Worm (Caenorhabditis elegans) whole organism, L2 larva: ENCODE data around the gene gadr-2.

Source experiments
- C34F6.9 ChIP-seq: fragments of 150-350 bp; optimal IDR thresholded peaks from 2 replicates; lab custom pipeline; 2014; ENCODE audit warnings: missing biosample characterization, missing genetic modification characterization
- F13H6.1 ChIP-seq: sonication (generic microtip); optimal IDR thresholded peaks from 2 replicates; lab custom pipeline; 2016; ENCODE audit warnings: missing genetic modification characterization, missing compliant biosample characterization
- R02D3.7 ChIP-seq: fragments of 150-350 bp; optimal IDR thresholded peaks from 2 replicates; lab custom pipeline; 2014; ENCODE audit warnings: missing biosample characterization, missing genetic modification characterization
- Y55F3AM.14 ChIP-seq: fragments of 200-800 bp; sonication (Bioruptor generic); optimal IDR thresholded peaks from 2 replicates; lab custom pipeline; 2018; ENCODE audit warnings: mild to moderate bottlenecking, missing genetic modification characterization, missing compliant biosample characterization
- ZK546.5 ChIP-seq: sonication (generic microtip); optimal IDR thresholded peaks from 2 replicates; lab custom pipeline; 2017; ENCODE audit warnings: missing biosample characterization, missing genetic modification characterization
- aly-2 ChIP-seq: fragments of 150-350 bp; optimal IDR thresholded peaks from 2 replicates; lab custom pipeline; 2014; ENCODE audit warnings: missing biosample characterization, missing genetic modification characterization
- blmp-1 ChIP-seq: sonication (generic microtip); optimal IDR thresholded peaks from 2 replicates; lab custom pipeline; 2017; ENCODE audit warnings: missing genetic modification characterization, mild to moderate bottlenecking, missing compliant biosample characterization, antibody characterized with exemption, moderate library complexity; ENCODE audit not compliant: insufficient read depth
- ceh-16 ChIP-seq: fragments of 150-350 bp; optimal IDR thresholded peaks from 2 replicates; lab custom pipeline; 2014; ENCODE audit warnings: missing biosample characterization, missing genetic modification characterization
- crh-2 ChIP-seq: sonication (generic microtip); optimal IDR thresholded peaks from 2 replicates; lab custom pipeline; 2017; ENCODE audit warnings: missing biosample characterization, missing genetic modification characterization
- dmd-4 ChIP-seq: sonication (generic microtip); optimal IDR thresholded peaks from 2 replicates; lab custom pipeline; 2017; ENCODE audit warnings: missing biosample characterization, missing genetic modification characterization
- egl-27 ChIP-seq: sonication (generic microtip); optimal IDR thresholded peaks from 3 replicates; lab custom pipeline; 2017; ENCODE audit warnings: missing biosample characterization, missing genetic modification reagents, missing genetic modification characterization
- elt-1 ChIP-seq: fragments of 150-350 bp; optimal IDR thresholded peaks from 2 replicates; lab custom pipeline; 2014; ENCODE audit warnings: missing biosample characterization, missing genetic modification characterization
- elt-3 ChIP-seq: sonication (generic microtip); optimal IDR thresholded peaks from 2 replicates; lab custom pipeline; 2017; ENCODE audit warnings: missing biosample characterization, missing genetic modification characterization
- fos-1 ChIP-seq: fragments of 150-350 bp; optimal IDR thresholded peaks from 2 replicates; lab custom pipeline; 2014; ENCODE audit warnings: missing biosample characterization, missing genetic modification characterization
- lin-11 ChIP-seq: fragments of 150-350 bp; sonication (generic microtip); optimal IDR thresholded peaks from 2 replicates; lab custom pipeline; 2014; ENCODE audit warnings: missing biosample characterization, missing genetic modification characterization, inconsistent platforms, mixed read lengths
- lin-13 ChIP-seq: fragments of 150-350 bp; optimal IDR thresholded peaks from 2 replicates; lab custom pipeline; 2014; ENCODE audit warnings: missing biosample characterization, missing genetic modification reagents, missing genetic modification characterization
- lin-39 ChIP-seq: fragments of 150-350 bp; optimal IDR thresholded peaks from 2 replicates; lab custom pipeline; 2014; ENCODE audit warnings: missing biosample characterization, missing genetic modification reagents, missing genetic modification characterization
- mab-5 ChIP-seq: fragments of 150-350 bp; optimal IDR thresholded peaks from 2 replicates; lab custom pipeline; 2014; ENCODE audit warnings: missing biosample characterization, missing genetic modification characterization
- mbf-1 ChIP-seq: sonication (generic microtip); optimal IDR thresholded peaks from 2 replicates; lab custom pipeline; 2017; ENCODE audit warnings: missing biosample characterization, missing genetic modification characterization
- mdl-1 ChIP-seq, 2 experiments: fragments of 150-350 bp in 1 of 2; sonication (generic microtip) in 1 of 2; optimal IDR thresholded peaks; 2 replicates each; lab custom pipeline; 2017; ENCODE audit warnings: missing biosample characterization in 2 of 2, missing genetic modification characterization in 2 of 2
- nhr-10 ChIP-seq: sonication (generic microtip); optimal IDR thresholded peaks from 2 replicates; lab custom pipeline; 2017; ENCODE audit warnings: missing biosample characterization, missing genetic modification characterization
- nhr-11 ChIP-seq: fragments of 150-350 bp; optimal IDR thresholded peaks from 2 replicates; lab custom pipeline; 2014; ENCODE audit warnings: missing biosample characterization, missing genetic modification characterization
- nhr-12 ChIP-seq: fragments of 150-350 bp; optimal IDR thresholded peaks from 2 replicates; lab custom pipeline; 2014; ENCODE audit warnings: missing biosample characterization, missing genetic modification characterization
- nhr-129 ChIP-seq: fragments of 150-350 bp; optimal IDR thresholded peaks from 2 replicates; lab custom pipeline; 2014; ENCODE audit warnings: missing biosample characterization, missing genetic modification characterization
- nhr-21 ChIP-seq: fragments of 150-350 bp; optimal IDR thresholded peaks from 2 replicates; lab custom pipeline; 2014; ENCODE audit warnings: missing biosample characterization, missing genetic modification characterization
- nhr-23 ChIP-seq: fragments of 150-350 bp; optimal IDR thresholded peaks from 2 replicates; lab custom pipeline; 2014; ENCODE audit warnings: missing biosample characterization, missing genetic modification reagents, missing genetic modification characterization
- nhr-237 ChIP-seq: fragments of 150-350 bp; optimal IDR thresholded peaks from 2 replicates; lab custom pipeline; 2014; ENCODE audit warnings: missing biosample characterization, missing genetic modification characterization
- nhr-25 ChIP-seq: fragments of 150-350 bp; sonication (generic microtip); optimal IDR thresholded peaks from 3 replicates; lab custom pipeline; 2014; ENCODE audit warnings: missing biosample characterization, missing genetic modification characterization
- nhr-6 ChIP-seq: fragments of 150-350 bp; optimal IDR thresholded peaks from 2 replicates; lab custom pipeline; 2014; ENCODE audit warnings: missing biosample characterization, missing genetic modification characterization
- nhr-77 ChIP-seq: fragments of 150-350 bp; optimal IDR thresholded peaks from 2 replicates; lab custom pipeline; 2014; ENCODE audit warnings: missing biosample characterization, missing genetic modification characterization
- skn-1 ChIP-seq: sonication (generic microtip); optimal IDR thresholded peaks from 2 replicates; lab custom pipeline; 2017; ENCODE audit warnings: missing biosample characterization, missing genetic modification characterization
- sma-3 ChIP-seq: sonication (generic microtip); optimal IDR thresholded peaks from 2 replicates; lab custom pipeline; 2016; ENCODE audit warnings: missing genetic modification reagents, missing genetic modification characterization, missing compliant biosample characterization
- sma-9 ChIP-seq, 2 experiments: fragments of 150-350 bp in 1 of 2; sonication (generic microtip) in 1 of 2; optimal IDR thresholded peaks; 2 replicates each; lab custom pipeline; 2014 to 2016; ENCODE audit warnings: missing genetic modification characterization in 2 of 2, mild to moderate bottlenecking in 1 of 2, missing biosample characterization in 1 of 2, missing compliant biosample characterization in 1 of 2, missing genetic modification reagents in 1 of 2, moderate library complexity in 1 of 2
- unc-39 ChIP-seq: fragments of 150-350 bp; optimal IDR thresholded peaks from 2 replicates; lab custom pipeline; 2014; ENCODE audit warnings: missing biosample characterization, missing genetic modification characterization

Gene gadr-2

DNA sequence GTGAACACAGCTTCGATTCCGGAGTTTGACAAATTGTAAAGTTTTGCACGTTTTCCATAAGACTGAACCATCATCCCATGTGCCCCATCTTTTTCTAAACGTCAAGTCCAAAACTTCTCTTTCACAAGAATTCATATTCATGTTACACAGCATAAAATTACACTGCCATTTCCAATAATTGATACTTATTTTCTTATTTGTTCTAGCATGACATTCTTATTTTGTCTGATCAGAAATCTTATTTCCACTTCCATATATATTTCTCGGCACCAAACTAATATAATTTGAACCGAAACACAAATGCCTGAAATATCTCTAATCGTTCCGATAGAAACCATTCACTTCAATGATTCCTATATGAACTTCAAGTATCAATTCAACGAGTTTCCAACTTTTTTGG is 1.0 kb upstream of the gadr-2 start, which contains the start of gene sru-2:
Gene sru-2, plus strand, starts transcription at position 301 of the 400 bp plus-strand sequence.
- no peak for TF ChIP-seq nhr-6 (tag; lab: Kevin White, UChicago)
- TF ChIP-seq lin-39, result no peak
- no peak for TF ChIP-seq sma-3 (GFP tag; lab: Kevin White, UChicago)
- TF ChIP-seq dmd-4 (tag; lab: Kevin White, UChicago), result no peak

DNA sequence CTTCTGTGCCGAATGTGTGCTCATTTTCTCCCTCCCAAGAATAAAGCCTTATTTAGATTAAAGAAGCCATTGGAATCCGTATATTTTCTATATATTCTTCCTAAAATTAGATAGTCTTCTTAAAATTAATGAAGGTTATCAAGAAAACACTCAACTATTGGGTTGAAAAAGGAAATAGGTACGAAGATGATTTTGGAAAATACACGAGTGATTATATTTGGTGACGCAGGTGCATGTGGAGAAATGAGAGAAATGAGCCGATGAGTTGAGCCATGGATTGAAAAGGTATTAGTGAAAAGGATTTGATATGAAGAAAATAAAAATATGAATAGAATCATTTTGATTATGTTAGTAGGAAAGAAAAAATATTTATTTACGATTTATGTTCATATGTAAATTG is 4.0 kb downstream of the gadr-2 start, which contains the start of gene cng-3:
Gene cng-3, minus strand, starts transcription at position 102 of the 400 bp plus-strand sequence.
- TF ChIP-seq nhr-77 (tag; lab: Kevin White, UChicago) (no peak), R02D3.7 (tag; lab: Kevin White, UChicago) (no peak), nhr-10 (no peak), mdl-1 (tag; optimal IDR thresholded peaks at IDR 0.05; lab: Kevin White, UChicago) (no peak), mbf-1 (tag; lab: Kevin White, UChicago) (no peak), nhr-12 (tag; lab: Kevin White, UChicago) (no peak), elt-3 (tag; lab: Kevin White, UChicago) (no peak), F13H6.1 (tag; lab: Kevin White, UChicago) (no peak), sma-9 (GFP tag; optimal IDR thresholded peaks at IDR 0.05; lab: Kevin White, UChicago) (no peak), sma-9 (tag; optimal IDR thresholded peaks at IDR 0.05; lab: Kevin White, UChicago) (no peak), egl-27 (no peak), skn-1 (tag; lab: Kevin White, UChicago) (no peak), elt-1 (tag; lab: Kevin White, UChicago) (no peak), lin-11 (tag; lab: Kevin White, UChicago) (no peak), nhr-25 (tag; lab: Kevin White, UChicago) (no peak), lin-13 (GFP tag; lab: Kevin White, UChicago) (no peak), dmd-4 (tag; lab: Kevin White, UChicago) (no peak), nhr-21 (no peak), ZK546.5 (tag; lab: Kevin White, UChicago) (no peak), nhr-11 (tag; lab: Kevin White, UChicago) (no peak)

- TF ChIP-seq aly-2 (tag; lab: Kevin White, UChicago), result no peak
- TF ChIP-seq unc-39 (tag; lab: Kevin White, UChicago), result no peak
- peak; percentile 37 for TF ChIP-seq C34F6.9 (tag; lab: Kevin White, UChicago)
- peak; percentile 15 for TF ChIP-seq nhr-11 (tag; lab: Kevin White, UChicago)
- TF ChIP-seq nhr-21, result peak; percentile 65
- peak; percentile 13 for TF ChIP-seq mab-5 (tag; lab: Kevin White, UChicago)
- no peak for TF ChIP-seq mdl-1 (tag; optimal IDR thresholded peaks at IDR 0.05; lab: Kevin White, UChicago)
- TF ChIP-seq nhr-23 (tag; lab: Kevin White, UChicago), result no peak
- TF ChIP-seq sma-9 (GFP tag; optimal IDR thresholded peaks at IDR 0.05; lab: Kevin White, UChicago), result peak; percentile 86
- no peak for TF ChIP-seq sma-9 (tag; optimal IDR thresholded peaks at IDR 0.05; lab: Kevin White, UChicago)
- TF ChIP-seq ceh-16 (tag; lab: Kevin White, UChicago), result peak; percentile 22
- TF ChIP-seq nhr-129, result peak; percentile 51
- TF ChIP-seq sma-3 (GFP tag; lab: Kevin White, UChicago), result peak; percentile 44
- peak; percentile 3 for TF ChIP-seq crh-2
- peak; percentile 78 for TF ChIP-seq Y55F3AM.14 (GFP tag; lab: Kevin White, UChicago)
- peak; percentile 58 for TF ChIP-seq fos-1 (tag; lab: Kevin White, UChicago)
- peak; percentile 44 for TF ChIP-seq blmp-1 (tag; lab: Kevin White, UChicago)
- peak; percentile 41 for TF ChIP-seq nhr-25 (tag; lab: Kevin White, UChicago)
Measured at ce11 chrIV:9477135-9477928, 7.6 kb downstream of the gadr-2 start, which contains the start of gene wrt-3. wrt-3 (minus strand) TSS chrIV:9477456.

DNA sequence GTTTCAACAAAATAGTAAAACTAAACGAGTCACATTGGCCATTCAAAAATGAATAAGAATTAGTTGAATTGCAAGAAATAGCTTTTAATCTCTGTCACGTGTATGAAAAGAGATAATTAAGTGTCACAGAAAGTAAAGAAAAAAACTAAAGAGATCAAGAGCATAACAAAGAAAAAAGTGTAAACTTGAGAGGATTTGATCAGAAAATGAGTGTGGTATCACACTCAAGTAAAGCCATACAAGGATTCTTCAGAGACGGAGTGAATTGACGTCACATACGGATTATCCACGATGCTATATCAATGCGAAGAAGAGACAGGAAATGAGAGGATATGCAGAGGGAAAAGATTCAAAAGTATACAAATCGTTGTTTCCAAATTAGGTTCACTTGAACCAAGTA is 15.6 kb downstream of the gadr-2 start:
- TF ChIP-seq nhr-237 (tag; lab: Kevin White, UChicago) (no peak), mab-5 (tag; lab: Kevin White, UChicago) (no peak), R02D3.7 (tag; lab: Kevin White, UChicago) (no peak), ZK546.5 (tag; lab: Kevin White, UChicago) (no peak), sma-3 (GFP tag; lab: Kevin White, UChicago) (no peak), sma-9 (GFP tag; optimal IDR thresholded peaks at IDR 0.05; lab: Kevin White, UChicago) (peak; percentile 7), sma-9 (tag; optimal IDR thresholded peaks at IDR 0.05; lab: Kevin White, UChicago) (no peak)
